Worm (Caenorhabditis elegans) whole organism, young adult: ENCODE results near the gene F08F3.6.

Experiments used
- B0019.2 ChIP-seq: fragments of 200-800 bp; sonication (Bioruptor generic); conservative IDR thresholded peaks from 2 replicates; pipeline ENCODE4 v1.3.6; 2022; ENCODE audit warnings: missing genetic modification reagents, missing genetic modification characterization, missing compliant biosample characterization
- B0035.1 ChIP-seq: sonication (generic microtip); optimal IDR thresholded peaks from 2 replicates; lab custom pipeline; 2016; ENCODE audit warnings: missing genetic modification characterization, mild to moderate bottlenecking, missing compliant biosample characterization, missing genotype, missing genetic modification reagents
- B0261.1 ChIP-seq: sonication (generic microtip); optimal IDR thresholded peaks from 2 replicates; lab custom pipeline; 2016; ENCODE audit warnings: mild to moderate bottlenecking, missing genetic modification characterization, moderate library complexity, missing compliant biosample characterization
- C06A6.2 ChIP-seq: fragments of 200-800 bp; sonication (Bioruptor generic); conservative IDR thresholded peaks from 2 replicates; pipeline ENCODE4 v1.3.6; 2022; ENCODE audit warnings: missing genetic modification characterization, missing compliant biosample characterization
- D2030.7 ChIP-seq: fragments of 200-800 bp; sonication (Bioruptor generic); IDR thresholded peaks from 2 replicates; pipeline ENCODE4 v1.3.6; 2022; ENCODE audit warnings: missing genetic modification reagents, missing genetic modification characterization, missing compliant biosample characterization
- F52B5.7 ChIP-seq: sonication (generic microtip); optimal IDR thresholded peaks from 2 replicates; lab custom pipeline; 2016; ENCODE audit warnings: mild to moderate bottlenecking, missing genetic modification characterization, missing compliant biosample characterization
- K12H6.12 ChIP-seq: fragments of 200-800 bp; sonication (Bioruptor generic); optimal IDR thresholded peaks from 2 replicates; lab custom pipeline; 2018; ENCODE audit warnings: mild to moderate bottlenecking, missing genetic modification characterization, missing compliant biosample characterization
- T07F8.4 ChIP-seq: sonication (generic microtip); optimal IDR thresholded peaks from 2 replicates; lab custom pipeline; 2016; ENCODE audit warnings: mild to moderate bottlenecking, missing genetic modification characterization, moderate library complexity, missing compliant biosample characterization
- Y53F4B.3 ChIP-seq: fragments of 200-800 bp; sonication (Bioruptor generic); IDR thresholded peaks from 2 replicates; pipeline ENCODE4 v1.3.6; 2022; ENCODE audit warnings: missing genetic modification reagents, missing genetic modification characterization, missing compliant biosample characterization
- Y56A3A.18 ChIP-seq: fragments of 200-800 bp; sonication (Bioruptor generic); IDR thresholded peaks from 2 replicates; pipeline ENCODE4 v1.3.6; 2022; ENCODE audit warnings: missing genetic modification reagents, missing genetic modification characterization, missing compliant biosample characterization
- akir-1 ChIP-seq: fragments of 200-800 bp; sonication (Bioruptor generic); optimal IDR thresholded peaks from 2 replicates; lab custom pipeline; 2018; ENCODE audit warnings: mild to moderate bottlenecking, missing genetic modification characterization, moderate library complexity, missing compliant biosample characterization
- ama-1 ChIP-seq, 3 experiments: fragments of 150-350 bp in 1 of 3; sonication (generic microtip) in 2 of 3; optimal IDR thresholded peaks; 2 replicates each; lab custom pipeline; 2014 to 2018; ENCODE audit warnings: missing biosample characterization in 2 of 3, missing genetic modification characterization in 2 of 3, missing genetic modification reagents in 2 of 3
- aptf-2 ChIP-seq: fragments of 200-800 bp; sonication (Bioruptor generic); conservative IDR thresholded peaks from 2 replicates; pipeline ENCODE4 v1.3.6; 2022; ENCODE audit warnings: missing genetic modification reagents, missing genetic modification characterization, missing compliant biosample characterization
- cebp-2 ChIP-seq: fragments of 200-800 bp; sonication (Bioruptor generic); IDR thresholded peaks from 2 replicates; pipeline ENCODE4 v1.3.6; 2022; ENCODE audit warnings: missing genetic modification characterization, missing compliant biosample characterization
- ceh-100 ChIP-seq: fragments of 200-800 bp; sonication (Bioruptor generic); IDR thresholded peaks from 2 replicates; pipeline ENCODE4 v1.3.6; 2022; ENCODE audit warnings: missing genetic modification reagents, missing genetic modification characterization, missing compliant biosample characterization
- ceh-40 ChIP-seq: fragments of 200-800 bp; sonication (Bioruptor generic); IDR thresholded peaks from 2 replicates; pipeline ENCODE4 v1.3.6; 2022; ENCODE audit warnings: missing genetic modification characterization, missing compliant biosample characterization
- ceh-79 ChIP-seq: sonication (generic microtip); optimal IDR thresholded peaks from 2 replicates; lab custom pipeline; 2017; ENCODE audit warnings: mild to moderate bottlenecking, missing genetic modification characterization, missing compliant biosample characterization
- ceh-91 ChIP-seq: fragments of 200-800 bp; sonication (Bioruptor generic); IDR thresholded peaks from 2 replicates; pipeline ENCODE4 v1.3.6; 2022; ENCODE audit warnings: missing genetic modification reagents, missing genetic modification characterization, missing compliant biosample characterization
- efl-1 ChIP-seq: fragments of 150-350 bp; optimal IDR thresholded peaks from 2 replicates; lab custom pipeline; 2014; ENCODE audit warnings: missing biosample characterization, missing genetic modification reagents, missing genetic modification characterization
- egl-18 ChIP-seq: fragments of 200-800 bp; sonication (Bioruptor generic); IDR thresholded peaks from 2 replicates; pipeline ENCODE4 v1.3.6; 2022; ENCODE audit warnings: missing genetic modification reagents, missing genetic modification characterization, missing compliant biosample characterization
- egl-44 ChIP-seq: fragments of 200-800 bp; sonication (Bioruptor generic); IDR thresholded peaks from 2 replicates; pipeline ENCODE4 v1.3.6; 2022; ENCODE audit warnings: missing genetic modification reagents, missing genetic modification characterization, missing compliant biosample characterization
- fkh-3 ChIP-seq: sonication (generic microtip); optimal IDR thresholded peaks from 2 replicates; lab custom pipeline; 2016; ENCODE audit warnings: mild to moderate bottlenecking, missing genetic modification characterization, missing compliant biosample characterization
- lin-54 ChIP-seq: fragments of 200-800 bp; sonication (Bioruptor generic); optimal IDR thresholded peaks from 2 replicates; lab custom pipeline; 2018; ENCODE audit warnings: mild to moderate bottlenecking, missing genetic modification characterization, missing compliant biosample characterization
- lir-1 ChIP-seq: fragments of 200-800 bp; sonication (Bioruptor generic); conservative IDR thresholded peaks from 2 replicates; pipeline ENCODE4 v1.3.6; 2022; ENCODE audit warnings: missing genetic modification reagents, missing genetic modification characterization, missing compliant biosample characterization
- lsl-1 ChIP-seq: fragments of 200-800 bp; sonication (Bioruptor generic); optimal IDR thresholded peaks from 2 replicates; lab custom pipeline; 2018; ENCODE audit warnings: mild to moderate bottlenecking, missing genetic modification characterization, moderate library complexity, missing compliant biosample characterization
- madf-10 ChIP-seq: sonication (generic microtip); optimal IDR thresholded peaks from 2 replicates; lab custom pipeline; 2016; ENCODE audit warnings: mild to moderate bottlenecking, missing genetic modification characterization, missing compliant biosample characterization
- madf-6 ChIP-seq: fragments of 200-800 bp; sonication (Bioruptor generic); IDR thresholded peaks from 2 replicates; pipeline ENCODE4 v1.3.6; 2022; ENCODE audit warnings: missing genetic modification reagents, missing genetic modification characterization, missing compliant biosample characterization
- mel-28 ChIP-seq: sonication (generic microtip); optimal IDR thresholded peaks from 2 replicates; lab custom pipeline; 2016; ENCODE audit warnings: borderline replicate concordance, mild to moderate bottlenecking, missing genetic modification characterization, missing compliant biosample characterization
- mes-4 ChIP-seq: sonication (generic microtip); optimal IDR thresholded peaks from 2 replicates; lab custom pipeline; 2016; ENCODE audit warnings: missing genotype, missing genetic modification characterization, missing compliant biosample characterization
- nfya-1 ChIP-seq: sonication (generic microtip); optimal IDR thresholded peaks from 2 replicates; lab custom pipeline; 2017; ENCODE audit warnings: antibody characterized with exemption, missing compliant biosample characterization, missing genetic modification characterization, borderline replicate concordance; ENCODE audit not compliant: insufficient read depth
- nhr-90 ChIP-seq: sonication (generic microtip); optimal IDR thresholded peaks from 2 replicates; lab custom pipeline; 2016; ENCODE audit warnings: missing genotype, mild to moderate bottlenecking, missing genetic modification characterization, missing compliant biosample characterization
- repo-1 ChIP-seq: sonication (generic microtip); optimal IDR thresholded peaks from 2 replicates; lab custom pipeline; 2017; ENCODE audit warnings: mild to moderate bottlenecking, missing genetic modification characterization, missing compliant biosample characterization
- sdz-38 ChIP-seq: sonication (generic microtip); optimal IDR thresholded peaks from 2 replicates; lab custom pipeline; 2016; ENCODE audit warnings: missing genotype, missing genetic modification characterization, missing compliant biosample characterization
- sptf-2 ChIP-seq: fragments of 200-800 bp; sonication (Bioruptor generic); optimal IDR thresholded peaks from 2 replicates; lab custom pipeline; 2018; ENCODE audit warnings: mild to moderate bottlenecking, missing genetic modification characterization, missing compliant biosample characterization
- tbx-9 ChIP-seq: sonication (generic microtip); optimal IDR thresholded peaks from 2 replicates; lab custom pipeline; 2016; ENCODE audit warnings: borderline replicate concordance, missing genetic modification characterization, inconsistent platforms, missing compliant biosample characterization
- tlf-1 ChIP-seq: fragments of 200-800 bp; sonication (Bioruptor generic); optimal IDR thresholded peaks from 2 replicates; lab custom pipeline; 2018; ENCODE audit warnings: mild to moderate bottlenecking, missing genetic modification characterization, missing compliant biosample characterization
- unc-130 ChIP-seq: sonication (generic microtip); optimal IDR thresholded peaks from 2 replicates; lab custom pipeline; 2016; ENCODE audit warnings: missing genetic modification reagents, missing genetic modification characterization, missing compliant biosample characterization
- unc-62 ChIP-seq: fragments of 150-350 bp; optimal IDR thresholded peaks from 2 replicates; lab custom pipeline; 2014; ENCODE audit warnings: missing biosample characterization, missing genetic modification reagents, missing genetic modification characterization
- xnd-1 ChIP-seq: sonication (generic microtip); optimal IDR thresholded peaks from 2 replicates; lab custom pipeline; 2016; ENCODE audit warnings: missing genotype, missing genetic modification reagents, missing genetic modification characterization, missing compliant biosample characterization
- ztf-22 ChIP-seq: fragments of 200-800 bp; sonication (Bioruptor generic); optimal IDR thresholded peaks from 2 replicates; lab custom pipeline; 2018; ENCODE audit warnings: mild to moderate bottlenecking, missing genetic modification characterization, moderate library complexity, missing compliant biosample characterization
- ztf-25 ChIP-seq: fragments of 200-800 bp; sonication (Bioruptor generic); IDR thresholded peaks from 2 replicates; pipeline ENCODE4 v1.3.6; 2022; ENCODE audit warnings: missing genetic modification reagents, missing genetic modification characterization, missing compliant biosample characterization
- ztf-28 ChIP-seq: fragments of 200-800 bp; sonication (Bioruptor generic); IDR thresholded peaks from 2 replicates; pipeline ENCODE4 v1.3.6; 2022; ENCODE audit warnings: missing genetic modification reagents, missing genetic modification characterization, missing compliant biosample characterization

Gene F08F3.6

ce11 chrV:5408223-5408622, 11.6 kb downstream of the F08F3.6 start, which contains the start of gene C25A6.1:
TSS of gene C25A6.1 (plus strand) at chrV:5408523.
- TF ChIP-seq ztf-25 (no peak), ceh-91 (GFP tag; lab: Robert Waterston, UW) (no peak), B0261.1 (no peak), fkh-3 (no peak), unc-130 (GFP tag; lab: Kevin White, UChicago) (no peak), nhr-90 (tag; lab: Kevin White, UChicago) (no peak), ama-1 (optimal IDR thresholded peaks at IDR 0.05; lab: Kevin White, UChicago) (no peak), ama-1 (GFP tag; optimal IDR thresholded peaks at IDR 0.05; lab: Kevin White, UChicago) (no peak), aptf-2 (GFP tag; lab: Robert Waterston, UW) (no peak), tlf-1 (no peak), lin-54 (GFP tag; lab: Kevin White, UChicago) (no peak), tbx-9 (tag; lab: Kevin White, UChicago) (no peak), akir-1 (GFP tag; lab: Kevin White, UChicago) (no peak), mel-28 (no peak)
- TF ChIP-seq, all 124 proteins: peak for 0

ce11 chrV:5405053-5405452, 14.8 kb downstream of the F08F3.6 start, which contains the start of gene dmsr-7:
TSS of gene dmsr-7 (plus strand) at chrV:5405353.
- TF ChIP-seq xnd-1, result no peak
- TF ChIP-seq egl-44 (GFP tag; lab: Robert Waterston, UW), result no peak
- TF ChIP-seq egl-18 (GFP tag; lab: Robert Waterston, UW), result no peak
- no peak for TF ChIP-seq C06A6.2
- TF ChIP-seq lir-1 (GFP tag; lab: Robert Waterston, UW), result no peak
- no peak for TF ChIP-seq B0019.2 (GFP tag; lab: Robert Waterston, UW)
- no peak for TF ChIP-seq nfya-1 (tag; lab: Kevin White, UChicago)
- no peak for TF ChIP-seq ztf-28 (GFP tag; lab: Robert Waterston, UW)
- TF ChIP-seq madf-6, result no peak
- TF ChIP-seq sdz-38 (tag; lab: Kevin White, UChicago), result no peak
- TF ChIP-seq ztf-22 (GFP tag; lab: Kevin White, UChicago), result no peak
- no peak for TF ChIP-seq B0035.1 (tag; lab: Kevin White, UChicago)
- TF ChIP-seq cebp-2, result no peak
- no peak for TF ChIP-seq unc-62 (GFP tag; lab: Kevin White, UChicago)

DNA sequence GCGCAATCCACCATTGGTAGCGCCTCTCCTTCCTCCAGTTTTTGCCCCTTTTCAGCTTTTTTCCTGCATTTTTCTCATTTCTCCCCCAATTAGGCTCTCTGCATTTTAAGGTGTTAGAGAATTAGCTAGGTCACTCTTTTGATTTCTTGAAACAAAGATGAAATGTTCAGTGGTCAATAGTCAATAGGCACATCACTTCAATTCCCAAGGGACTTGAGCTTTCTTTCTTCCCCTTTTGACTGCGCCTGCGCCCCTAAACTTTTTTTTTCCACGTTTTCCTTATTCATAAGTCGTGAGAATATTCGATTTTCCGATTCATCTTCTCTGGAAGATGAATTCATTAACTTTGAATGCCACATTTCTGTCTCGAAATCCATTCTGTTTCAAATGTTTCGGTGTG, 15.9 kb downstream of the F08F3.6 start:
- no peak for TF ChIP-seq F52B5.7 (tag; lab: Kevin White, UChicago)
- TF ChIP-seq T07F8.4, result no peak
- TF ChIP-seq sptf-2 (GFP tag; lab: Kevin White, UChicago), result no peak
- TF ChIP-seq D2030.7 (GFP tag; lab: Robert Waterston, UW), result no peak
- no peak for TF ChIP-seq K12H6.12 (tag; lab: Kevin White, UChicago)
- TF ChIP-seq Y56A3A.18 (GFP tag; lab: Robert Waterston, UW), result no peak
- TF ChIP-seq repo-1 (tag; lab: Kevin White, UChicago), result no peak
- no peak for TF ChIP-seq mes-4 (tag; lab: Kevin White, UChicago)
- no peak for TF ChIP-seq lsl-1 (GFP tag; lab: Kevin White, UChicago)
- TF ChIP-seq ceh-40 (GFP tag; lab: Robert Waterston, UW), result no peak
- no peak for TF ChIP-seq efl-1 (GFP tag; lab: Kevin White, UChicago)
- no peak for TF ChIP-seq ceh-100 (GFP tag; lab: Robert Waterston, UW)
- no peak for TF ChIP-seq madf-10
- TF ChIP-seq xnd-1, result no peak
- TF ChIP-seq Y53F4B.3 (GFP tag; lab: Robert Waterston, UW), result no peak
- no peak for TF ChIP-seq ceh-79 (tag; lab: Kevin White, UChicago)
- no peak for TF ChIP-seq B0261.1
- TF ChIP-seq B0035.1 (tag; lab: Kevin White, UChicago), result no peak
